Worm (Caenorhabditis elegans) whole organism, young adult: ENCODE measurements around the gene C04E12.2.
A peak's percentile ranks its signal among the peaks of the same experiment; 100 is the strongest.

Experiments used
- C17E4.6 ChIP-seq: fragments of 200-800 bp; sonication (Bioruptor generic); IDR thresholded peaks from 2 replicates; pipeline ENCODE4 v1.3.6; 2022; ENCODE audit warnings: missing genetic modification reagents, missing genetic modification characterization, missing compliant biosample characterization
- F22D6.2 ChIP-seq: sonication (generic microtip); optimal IDR thresholded peaks from 2 replicates; lab custom pipeline; 2016; ENCODE audit warnings: mild to moderate bottlenecking, missing genetic modification characterization, missing compliant biosample characterization
- F23B12.7 ChIP-seq: sonication (generic microtip); optimal IDR thresholded peaks from 2 replicates; lab custom pipeline; 2017; ENCODE audit warnings: missing genetic modification characterization, mild to moderate bottlenecking, missing compliant biosample characterization, antibody characterized with exemption, moderate library complexity; ENCODE audit not compliant: insufficient read depth
- F52B5.7 ChIP-seq: sonication (generic microtip); optimal IDR thresholded peaks from 2 replicates; lab custom pipeline; 2016; ENCODE audit warnings: mild to moderate bottlenecking, missing genetic modification characterization, missing compliant biosample characterization
- F55B11.4 ChIP-seq: sonication (generic microtip); optimal IDR thresholded peaks from 2 replicates; lab custom pipeline; 2016; ENCODE audit warnings: missing compliant biosample characterization, missing genetic modification characterization, borderline replicate concordance; ENCODE audit not compliant: insufficient read depth
- Y95B8A.8 ChIP-seq: fragments of 200-800 bp; sonication (Bioruptor generic); IDR thresholded peaks from 2 replicates; pipeline ENCODE4 v1.3.6; 2022; ENCODE audit warnings: missing genetic modification reagents, missing genetic modification characterization, missing compliant biosample characterization
- ZK185.1 ChIP-seq: sonication (generic microtip); optimal IDR thresholded peaks from 2 replicates; lab custom pipeline; 2016; ENCODE audit warnings: mild to moderate bottlenecking, missing genetic modification characterization, missing compliant biosample characterization; ENCODE audit not compliant: poor library complexity, severe bottlenecking
- ama-1 ChIP-seq, 3 experiments: fragments of 150-350 bp in 1 of 3; sonication (generic microtip) in 2 of 3; optimal IDR thresholded peaks; 2 replicates each; lab custom pipeline; 2014 to 2018; ENCODE audit warnings: missing biosample characterization in 2 of 3, missing genetic modification characterization in 2 of 3, missing genetic modification reagents in 2 of 3
- atf-7 ChIP-seq: sonication (generic microtip); optimal IDR thresholded peaks from 2 replicates; lab custom pipeline; 2017; ENCODE audit warnings: mild to moderate bottlenecking, missing genetic modification characterization, missing compliant biosample characterization
- attf-6 ChIP-seq: fragments of 200-800 bp; sonication (Bioruptor generic); IDR thresholded peaks from 2 replicates; pipeline ENCODE4 v1.3.6; 2022; ENCODE audit warnings: missing genetic modification reagents, missing genetic modification characterization, missing compliant biosample characterization
- bed-2 ChIP-seq: fragments of 200-800 bp; sonication (Bioruptor generic); IDR thresholded peaks from 2 replicates; pipeline ENCODE4 v1.3.6; 2022; ENCODE audit warnings: missing genetic modification reagents, missing genetic modification characterization, missing compliant biosample characterization
- cebp-1 ChIP-seq, 2 experiments: fragments of 200-800 bp in 1 of 2; sonication (Bioruptor generic) in 1 of 2; sonication (generic microtip) in 1 of 2; IDR thresholded peaks in 1 of 2; optimal IDR thresholded peaks in 1 of 2; 2 replicates each; pipeline versions ENCODE4 v1.3.6 to Lab custom; 2017 to 2022; ENCODE audit warnings: missing compliant biosample characterization in 2 of 2, missing genetic modification characterization in 2 of 2, mild to moderate bottlenecking in 1 of 2, missing genetic modification reagents in 1 of 2, moderate library complexity in 1 of 2
- cebp-2 ChIP-seq: fragments of 200-800 bp; sonication (Bioruptor generic); IDR thresholded peaks from 2 replicates; pipeline ENCODE4 v1.3.6; 2022; ENCODE audit warnings: missing genetic modification characterization, missing compliant biosample characterization
- ceh-58 ChIP-seq: fragments of 200-800 bp; sonication (Bioruptor generic); IDR thresholded peaks from 2 replicates; pipeline ENCODE4 v1.3.6; 2022; ENCODE audit warnings: missing genetic modification characterization, missing compliant biosample characterization
- ceh-91 ChIP-seq: fragments of 200-800 bp; sonication (Bioruptor generic); IDR thresholded peaks from 2 replicates; pipeline ENCODE4 v1.3.6; 2022; ENCODE audit warnings: missing genetic modification reagents, missing genetic modification characterization, missing compliant biosample characterization
- die-1 ChIP-seq: sonication (generic microtip); optimal IDR thresholded peaks from 2 replicates; lab custom pipeline; 2016; ENCODE audit warnings: missing genotype, mild to moderate bottlenecking, missing genetic modification characterization, missing compliant biosample characterization
- dpff-1 ChIP-seq: sonication (generic microtip); optimal IDR thresholded peaks from 2 replicates; lab custom pipeline; 2017; ENCODE audit warnings: mild to moderate bottlenecking, missing genetic modification characterization, missing compliant biosample characterization
- ets-4 ChIP-seq: fragments of 200-800 bp; sonication (Bioruptor generic); optimal IDR thresholded peaks from 2 replicates; lab custom pipeline; 2018; ENCODE audit warnings: mild to moderate bottlenecking, missing genetic modification characterization, missing compliant biosample characterization
- him-1 ChIP-seq: sonication (generic microtip); optimal IDR thresholded peaks from 2 replicates; lab custom pipeline; 2016; ENCODE audit warnings: missing genotype, missing genetic modification reagents, missing genetic modification characterization, missing compliant biosample characterization
- hmg-1.2 ChIP-seq: fragments of 200-800 bp; sonication (Bioruptor generic); IDR thresholded peaks from 2 replicates; pipeline ENCODE4 v1.3.6; 2022; ENCODE audit warnings: missing genetic modification reagents, missing genetic modification characterization, missing compliant biosample characterization
- hmg-20 ChIP-seq: fragments of 200-800 bp; sonication (Bioruptor generic); IDR thresholded peaks from 2 replicates; pipeline ENCODE4 v1.3.6; 2022; ENCODE audit warnings: missing genetic modification reagents, missing genetic modification characterization, missing compliant biosample characterization
- let-526 ChIP-seq: fragments of 200-800 bp; sonication (Bioruptor generic); IDR thresholded peaks from 2 replicates; pipeline ENCODE4 v1.3.6; 2022; ENCODE audit warnings: missing genetic modification reagents, missing genetic modification characterization, missing compliant biosample characterization
- let-607 ChIP-seq, 2 experiments: fragments of 200-800 bp in 1 of 2; sonication (Bioruptor generic) in 1 of 2; sonication (generic microtip) in 1 of 2; optimal IDR thresholded peaks; 2 replicates each; lab custom pipeline; 2016 to 2018; ENCODE audit warnings: mild to moderate bottlenecking in 2 of 2, missing compliant biosample characterization in 2 of 2, missing genetic modification characterization in 2 of 2, moderate library complexity in 2 of 2, missing genotype in 1 of 2
- lin-26 ChIP-seq: fragments of 200-800 bp; sonication (Bioruptor generic); IDR thresholded peaks from 2 replicates; pipeline ENCODE4 v1.3.6; 2022; ENCODE audit warnings: missing genetic modification reagents, missing genetic modification characterization, missing compliant biosample characterization
- lin-40 ChIP-seq: sonication (generic microtip); optimal IDR thresholded peaks from 2 replicates; lab custom pipeline; 2016; ENCODE audit warnings: missing genetic modification characterization, mild to moderate bottlenecking, missing compliant biosample characterization, missing genotype, missing genetic modification reagents
- lir-1 ChIP-seq: fragments of 200-800 bp; sonication (Bioruptor generic); conservative IDR thresholded peaks from 2 replicates; pipeline ENCODE4 v1.3.6; 2022; ENCODE audit warnings: missing genetic modification reagents, missing genetic modification characterization, missing compliant biosample characterization
- lsl-1 ChIP-seq: fragments of 200-800 bp; sonication (Bioruptor generic); optimal IDR thresholded peaks from 2 replicates; lab custom pipeline; 2018; ENCODE audit warnings: mild to moderate bottlenecking, missing genetic modification characterization, moderate library complexity, missing compliant biosample characterization
- madf-10 ChIP-seq: sonication (generic microtip); optimal IDR thresholded peaks from 2 replicates; lab custom pipeline; 2016; ENCODE audit warnings: mild to moderate bottlenecking, missing genetic modification characterization, missing compliant biosample characterization
- madf-8 ChIP-seq: fragments of 200-800 bp; sonication (Bioruptor generic); conservative IDR thresholded peaks from 2 replicates; pipeline ENCODE4 v1.3.6; 2022; ENCODE audit warnings: missing genetic modification reagents, missing genetic modification characterization, missing compliant biosample characterization
- mcd-1 ChIP-seq: fragments of 200-800 bp; sonication (Bioruptor generic); IDR thresholded peaks from 2 replicates; pipeline ENCODE4 v1.3.6; 2022; ENCODE audit warnings: missing genetic modification reagents, missing genetic modification characterization, missing compliant biosample characterization
- mel-28 ChIP-seq: sonication (generic microtip); optimal IDR thresholded peaks from 2 replicates; lab custom pipeline; 2016; ENCODE audit warnings: borderline replicate concordance, mild to moderate bottlenecking, missing genetic modification characterization, missing compliant biosample characterization
- mes-4 ChIP-seq: sonication (generic microtip); optimal IDR thresholded peaks from 2 replicates; lab custom pipeline; 2016; ENCODE audit warnings: missing genotype, missing genetic modification characterization, missing compliant biosample characterization
- mxl-1 ChIP-seq: sonication (generic microtip); optimal IDR thresholded peaks from 2 replicates; lab custom pipeline; 2016; ENCODE audit warnings: missing genetic modification characterization, missing compliant biosample characterization
- nfya-1 ChIP-seq: sonication (generic microtip); optimal IDR thresholded peaks from 2 replicates; lab custom pipeline; 2017; ENCODE audit warnings: antibody characterized with exemption, missing compliant biosample characterization, missing genetic modification characterization, borderline replicate concordance; ENCODE audit not compliant: insufficient read depth
- nhr-80 ChIP-seq: sonication (generic microtip); optimal IDR thresholded peaks from 2 replicates; lab custom pipeline; 2016; ENCODE audit warnings: missing genetic modification characterization, missing compliant biosample characterization
- pha-4 ChIP-seq: fragments of 150-350 bp; sonication (generic microtip); optimal IDR thresholded peaks from 2 replicates; lab custom pipeline; 2014; ENCODE audit warnings: missing biosample characterization, missing genetic modification reagents, missing genetic modification characterization
- rpc-1 ChIP-seq, 2 experiments: fragments of 150-350 bp in 1 of 2; sonication (generic microtip) in 1 of 2; optimal IDR thresholded peaks; 2 replicates each; lab custom pipeline; 2014 to 2018; ENCODE audit warnings: missing biosample characterization in 1 of 2, missing genetic modification characterization in 1 of 2, missing genetic modification reagents in 1 of 2, missing genotype in 1 of 2
- sea-2 ChIP-seq: fragments of 200-800 bp; sonication (Bioruptor generic); IDR thresholded peaks from 2 replicates; pipeline ENCODE4 v1.3.6; 2022; ENCODE audit warnings: missing genetic modification characterization, missing compliant biosample characterization
- snpc-1.1 ChIP-seq: sonication (generic microtip); optimal IDR thresholded peaks from 2 replicates; lab custom pipeline; 2017; ENCODE audit warnings: missing genetic modification characterization, mild to moderate bottlenecking, missing compliant biosample characterization, antibody characterized with exemption, moderate library complexity, missing genotype, missing genetic modification reagents; ENCODE audit not compliant: insufficient read depth
- snpc-3.4 ChIP-seq: sonication (generic microtip); optimal IDR thresholded peaks from 2 replicates; lab custom pipeline; 2017; ENCODE audit warnings: missing genetic modification characterization, mild to moderate bottlenecking, missing compliant biosample characterization, antibody characterized with exemption, moderate library complexity, missing genotype, missing genetic modification reagents
- snpc-4 ChIP-seq, 5 experiments: fragments of 150-350 bp in 1 of 5; sonication (generic microtip) in 4 of 5; optimal IDR thresholded peaks; 2 replicates each; lab custom pipeline; 2014 to 2018; ENCODE audit warnings: missing genetic modification characterization in 5 of 5, missing biosample characterization in 3 of 5, antibody characterized with exemption in 2 of 5, mild to moderate bottlenecking in 2 of 5, missing compliant biosample characterization in 2 of 5, missing genotype in 2 of 5, moderate library complexity in 2 of 5, missing genetic modification reagents in 1 of 5
- ztf-18 ChIP-seq: sonication (generic microtip); optimal IDR thresholded peaks from 2 replicates; lab custom pipeline; 2016; ENCODE audit warnings: missing genotype, mild to moderate bottlenecking, missing genetic modification characterization, missing compliant biosample characterization
- ztf-28 ChIP-seq: fragments of 200-800 bp; sonication (Bioruptor generic); IDR thresholded peaks from 2 replicates; pipeline ENCODE4 v1.3.6; 2022; ENCODE audit warnings: missing genetic modification reagents, missing genetic modification characterization, missing compliant biosample characterization

The C04E12.2 gene

DNA sequence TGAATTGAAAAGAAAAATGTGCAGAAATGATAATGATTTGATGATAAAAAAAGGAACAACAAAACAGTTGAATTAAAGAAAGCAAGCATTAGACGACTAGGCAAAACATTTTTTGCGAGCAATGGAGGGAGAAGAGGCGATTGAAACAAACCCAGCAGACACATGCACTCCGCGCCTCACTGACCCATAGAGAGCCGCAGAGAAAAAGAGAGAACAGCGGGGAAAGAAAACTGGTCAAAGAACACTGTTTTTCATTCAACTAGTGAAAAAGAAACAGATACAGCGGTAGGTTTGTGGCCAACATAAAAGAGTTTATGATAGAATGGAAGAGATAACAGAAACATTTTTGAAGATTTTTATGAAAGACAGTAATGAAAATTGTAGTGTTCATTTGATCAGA, 20.4 kb downstream of the C04E12.2 start (continued):
- TF ChIP-seq ztf-28 (no peak), lin-26 (GFP tag; lab: Robert Waterston, UW) (no peak), F52B5.7 (tag; lab: Kevin White, UChicago) (no peak), ceh-91 (GFP tag; lab: Robert Waterston, UW) (no peak), ets-4 (GFP tag; lab: Kevin White, UChicago) (no peak), F22D6.2 (tag; lab: Kevin White, UChicago) (no peak), cebp-1 (GFP tag; IDR thresholded peaks at IDR 0.05; lab: Robert Waterston, UW) (no peak), cebp-1 (tag; optimal IDR thresholded peaks at IDR 0.05; lab: Kevin White, UChicago) (no peak), hmg-1.2 (GFP tag; lab: Robert Waterston, UW) (peak; percentile 60), madf-8 (GFP tag; lab: Robert Waterston, UW) (no peak), snpc-4 (GFP tag; optimal IDR thresholded peaks at IDR 0.05; lab: Kevin White, UChicago) (no peak), snpc-4 (tag; optimal IDR thresholded peaks at IDR 0.05; lab: Kevin White, UChicago) (peak in 1 of 4 experiments; percentile 19), ama-1 (optimal IDR thresholded peaks at IDR 0.05; lab: Kevin White, UChicago) (no peak), ama-1 (GFP tag; optimal IDR thresholded peaks at IDR 0.05; lab: Kevin White, UChicago) (no peak)

DNA sequence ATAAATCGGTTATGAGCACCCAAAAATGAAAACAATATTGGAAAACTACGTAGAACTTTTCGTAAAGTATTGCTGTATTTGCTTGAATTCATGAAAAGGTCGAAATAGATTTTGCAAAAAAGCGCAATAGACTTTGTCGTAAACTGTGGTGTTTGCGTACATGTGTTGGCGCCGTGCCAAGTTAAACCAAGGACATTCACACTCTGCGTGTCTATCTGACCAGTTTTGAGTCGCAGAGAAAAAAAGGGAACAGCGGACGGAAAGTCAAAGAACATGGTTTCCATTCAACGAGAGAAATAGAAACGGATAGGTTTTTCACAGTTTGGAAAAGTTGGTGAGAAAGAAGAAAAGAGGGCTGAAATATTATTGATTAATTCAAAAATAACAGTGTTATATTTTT, 23.1 kb downstream of the C04E12.2 start:
- TF ChIP-seq snpc-3.4 (tag; lab: Kevin White, UChicago): no peak
- TF ChIP-seq ztf-18: no peak
- TF ChIP-seq F52B5.7 (tag; lab: Kevin White, UChicago): no peak
- no peak for TF ChIP-seq sea-2 (GFP tag; lab: Robert Waterston, UW)
- no peak for TF ChIP-seq F55B11.4
- no peak for TF ChIP-seq nfya-1 (tag; lab: Kevin White, UChicago)
- TF ChIP-seq lir-1 (GFP tag; lab: Robert Waterston, UW): no peak
- no peak for TF ChIP-seq snpc-1.1
- TF ChIP-seq atf-7 (tag; lab: Kevin White, UChicago): peak; percentile 16
- no peak for TF ChIP-seq lsl-1 (GFP tag; lab: Kevin White, UChicago)
- TF ChIP-seq ceh-58 (GFP tag; lab: Robert Waterston, UW): no peak
- peak; percentile 75 for TF ChIP-seq nhr-80 (tag; lab: Kevin White, UChicago)
- peak; percentile 37; the same call in 1 of the 2 replicates for TF ChIP-seq mcd-1 (GFP tag; lab: Robert Waterston, UW)
- no peak for TF ChIP-seq lin-40 (tag; lab: Kevin White, UChicago)
- no peak for TF ChIP-seq ZK185.1 (tag; lab: Kevin White, UChicago)
- no peak for TF ChIP-seq let-526 (GFP tag; lab: Robert Waterston, UW)
- TF ChIP-seq mel-28 (tag; lab: Kevin White, UChicago): no peak
- TF ChIP-seq snpc-4 (GFP tag; optimal IDR thresholded peaks at IDR 0.05; lab: Kevin White, UChicago): no peak
- TF ChIP-seq snpc-4 (tag; optimal IDR thresholded peaks at IDR 0.05; lab: Kevin White, UChicago): peak in 1 of 4 experiments; percentile 36
- TF ChIP-seq cebp-2: no peak
- TF ChIP-seq pha-4 (tag; lab: Kevin White, UChicago): no peak
- peak; percentile 58; the same call in 1 of the 2 replicates for TF ChIP-seq hmg-1.2 (GFP tag; lab: Robert Waterston, UW)
- no peak for TF ChIP-seq him-1
- TF ChIP-seq madf-10 (tag; lab: Kevin White, UChicago): no peak
- TF ChIP-seq die-1: no peak
- no peak for TF ChIP-seq F23B12.7 (tag; lab: Kevin White, UChicago)
- no peak for TF ChIP-seq Y95B8A.8
- TF ChIP-seq let-607 (tag; optimal IDR thresholded peaks at IDR 0.05; lab: Kevin White, UChicago): no peak
- no peak for TF ChIP-seq mes-4 (tag; lab: Kevin White, UChicago)
- no peak for TF ChIP-seq ama-1 (optimal IDR thresholded peaks at IDR 0.05; lab: Kevin White, UChicago)
- TF ChIP-seq ama-1 (GFP tag; optimal IDR thresholded peaks at IDR 0.05; lab: Kevin White, UChicago): no peak
- no peak for TF ChIP-seq hmg-20
- TF ChIP-seq attf-6 (GFP tag; lab: Robert Waterston, UW): no peak
- TF ChIP-seq rpc-1 (optimal IDR thresholded peaks at IDR 0.05; lab: Kevin White, UChicago): no peak
- TF ChIP-seq rpc-1 (tag; optimal IDR thresholded peaks at IDR 0.05; lab: Kevin White, UChicago): no peak
- TF ChIP-seq C17E4.6 (GFP tag; lab: Robert Waterston, UW): no peak
- TF ChIP-seq bed-2 (GFP tag; lab: Robert Waterston, UW): no peak
- no peak for TF ChIP-seq dpff-1 (tag; lab: Kevin White, UChicago)
- TF ChIP-seq madf-8 (GFP tag; lab: Robert Waterston, UW): no peak
- no peak for TF ChIP-seq mxl-1
